Worm (Caenorhabditis elegans) whole organism, early embryonic: ENCODE measurements around the gene gfi-1.

ENCODE experiments used
- B0310.2 ChIP-seq: sonication (generic microtip); optimal IDR thresholded peaks from 2 replicates; lab custom pipeline; 2016; ENCODE audit warnings: mild to moderate bottlenecking, missing genetic modification characterization, missing compliant biosample characterization
- F13C5.2 ChIP-seq: sonication (generic microtip); optimal IDR thresholded peaks from 2 replicates; lab custom pipeline; 2017; ENCODE audit warnings: mild to moderate bottlenecking, missing genetic modification characterization, inconsistent platforms, missing compliant biosample characterization
- ama-1 ChIP-seq: fragments of 150-350 bp; optimal IDR thresholded peaks from 2 replicates; lab custom pipeline; 2014
- ceh-36 ChIP-seq: sonication (generic microtip); optimal IDR thresholded peaks from 2 replicates; lab custom pipeline; 2016; ENCODE audit warnings: missing genetic modification characterization, inconsistent platforms, missing compliant biosample characterization
- flt-1 ChIP-seq: fragments of 200-800 bp; sonication (Bioruptor generic); IDR thresholded peaks from 2 replicates; pipeline ENCODE4 v1.3.6; 2022; ENCODE audit warnings: missing genetic modification characterization, missing compliant biosample characterization
- hmbx-1 ChIP-seq: sonication (generic microtip); optimal IDR thresholded peaks from 2 replicates; lab custom pipeline; 2016; ENCODE audit warnings: mild to moderate bottlenecking, missing genetic modification characterization, missing compliant biosample characterization
- hmg-4 ChIP-seq: fragments of 200-800 bp; sonication (Bioruptor generic); optimal IDR thresholded peaks from 2 replicates; lab custom pipeline; 2018; ENCODE audit warnings: mild to moderate bottlenecking, missing genetic modification characterization, missing compliant biosample characterization
- hnd-1 ChIP-seq: sonication (generic microtip); optimal IDR thresholded peaks from 2 replicates; lab custom pipeline; 2016; ENCODE audit warnings: missing genetic modification characterization, missing compliant biosample characterization
- tbx-37 ChIP-seq: fragments of 200-800 bp; sonication (Bioruptor generic); conservative IDR thresholded peaks from 2 replicates; pipeline ENCODE4 v1.3.6; 2022; ENCODE audit warnings: missing genetic modification reagents, missing genetic modification characterization, missing compliant biosample characterization
- tra-4 ChIP-seq: sonication (generic microtip); optimal IDR thresholded peaks from 2 replicates; lab custom pipeline; 2017; ENCODE audit warnings: missing genetic modification characterization, missing compliant biosample characterization

DNA sequence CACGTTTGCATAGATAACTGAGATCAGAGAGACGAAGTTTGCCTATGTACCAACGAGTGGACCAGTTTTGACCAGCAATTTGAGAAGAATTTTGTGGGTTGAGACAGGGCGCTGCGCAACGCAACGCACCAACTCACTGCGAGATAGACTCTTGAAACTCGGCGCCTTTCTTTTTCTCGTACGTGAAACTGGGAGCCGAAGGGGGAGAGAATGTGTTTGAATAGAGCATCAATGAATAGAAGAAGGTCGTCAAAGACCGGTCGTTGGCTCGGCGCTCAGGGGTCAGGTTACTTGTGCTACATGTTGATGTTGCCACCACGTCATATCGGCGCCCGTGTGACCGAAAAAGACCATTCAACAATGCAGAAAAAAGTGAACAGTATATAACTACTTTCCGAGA is 40.2 kb downstream of the gfi-1 start:
- no peak for TF ChIP-seq tbx-37
- no peak for TF ChIP-seq ama-1 (lab: Kevin White, UChicago)
- TF ChIP-seq hmbx-1 (tag; lab: Kevin White, UChicago), result no peak
- TF ChIP-seq hmg-4 (GFP tag; lab: Kevin White, UChicago), result no peak
- TF ChIP-seq flt-1 (GFP tag; lab: Robert Waterston, UW), result no peak
- no peak for TF ChIP-seq F13C5.2 (tag; lab: Kevin White, UChicago)
- no peak for TF ChIP-seq B0310.2 (tag; lab: Kevin White, UChicago)
- TF ChIP-seq tra-4 (tag; lab: Kevin White, UChicago), result no peak
- no peak for TF ChIP-seq hnd-1 (tag; lab: Kevin White, UChicago)
- TF ChIP-seq ceh-36 (tag; lab: Kevin White, UChicago), result no peak
